Worm (Caenorhabditis elegans) whole organism, L2 larva: ENCODE data around the gene egrh-2.

Source experiments
- C34F6.9 ChIP-seq: fragments of 150-350 bp; optimal IDR thresholded peaks from 2 replicates; lab custom pipeline; 2014; ENCODE audit warnings: missing biosample characterization, missing genetic modification characterization
- F13H6.1 ChIP-seq: sonication (generic microtip); optimal IDR thresholded peaks from 2 replicates; lab custom pipeline; 2016; ENCODE audit warnings: missing genetic modification characterization, missing compliant biosample characterization
- Y55F3AM.14 ChIP-seq: fragments of 200-800 bp; sonication (Bioruptor generic); optimal IDR thresholded peaks from 2 replicates; lab custom pipeline; 2018; ENCODE audit warnings: mild to moderate bottlenecking, missing genetic modification characterization, missing compliant biosample characterization
- ZK546.5 ChIP-seq: sonication (generic microtip); optimal IDR thresholded peaks from 2 replicates; lab custom pipeline; 2017; ENCODE audit warnings: missing biosample characterization, missing genetic modification characterization
- aly-2 ChIP-seq: fragments of 150-350 bp; optimal IDR thresholded peaks from 2 replicates; lab custom pipeline; 2014; ENCODE audit warnings: missing biosample characterization, missing genetic modification characterization
- ama-1 ChIP-seq: fragments of 150-350 bp; optimal IDR thresholded peaks from 2 replicates; lab custom pipeline; 2018; ENCODE audit warnings: inconsistent platforms
- blmp-1 ChIP-seq: sonication (generic microtip); optimal IDR thresholded peaks from 2 replicates; lab custom pipeline; 2017; ENCODE audit warnings: missing genetic modification characterization, mild to moderate bottlenecking, missing compliant biosample characterization, antibody characterized with exemption, moderate library complexity; ENCODE audit not compliant: insufficient read depth
- ceh-16 ChIP-seq: fragments of 150-350 bp; optimal IDR thresholded peaks from 2 replicates; lab custom pipeline; 2014; ENCODE audit warnings: missing biosample characterization, missing genetic modification characterization
- ceh-82 ChIP-seq: fragments of 150-350 bp; optimal IDR thresholded peaks from 2 replicates; lab custom pipeline; 2014; ENCODE audit warnings: missing biosample characterization, missing genetic modification characterization
- crh-2 ChIP-seq: sonication (generic microtip); optimal IDR thresholded peaks from 2 replicates; lab custom pipeline; 2017; ENCODE audit warnings: missing biosample characterization, missing genetic modification characterization
- egl-27 ChIP-seq: sonication (generic microtip); optimal IDR thresholded peaks from 3 replicates; lab custom pipeline; 2017; ENCODE audit warnings: missing biosample characterization, missing genetic modification reagents, missing genetic modification characterization
- elt-1 ChIP-seq: fragments of 150-350 bp; optimal IDR thresholded peaks from 2 replicates; lab custom pipeline; 2014; ENCODE audit warnings: missing biosample characterization, missing genetic modification characterization
- elt-3 ChIP-seq: sonication (generic microtip); optimal IDR thresholded peaks from 2 replicates; lab custom pipeline; 2017; ENCODE audit warnings: missing biosample characterization, missing genetic modification characterization
- fos-1 ChIP-seq: fragments of 150-350 bp; optimal IDR thresholded peaks from 2 replicates; lab custom pipeline; 2014; ENCODE audit warnings: missing biosample characterization, missing genetic modification characterization
- gmeb-1 ChIP-seq: fragments of 150-350 bp; optimal IDR thresholded peaks from 2 replicates; lab custom pipeline; 2014; ENCODE audit warnings: missing biosample characterization, missing genetic modification characterization
- lin-39 ChIP-seq: fragments of 150-350 bp; optimal IDR thresholded peaks from 2 replicates; lab custom pipeline; 2014; ENCODE audit warnings: missing biosample characterization, missing genetic modification reagents, missing genetic modification characterization
- lsy-2 ChIP-seq, 2 experiments: fragments of 150-350 bp in 1 of 2; sonication (generic microtip) in 1 of 2; optimal IDR thresholded peaks; 2 replicates each; lab custom pipeline; 2014 to 2017; ENCODE audit warnings: missing biosample characterization in 2 of 2, missing genetic modification characterization in 2 of 2
- mbf-1 ChIP-seq: sonication (generic microtip); optimal IDR thresholded peaks from 2 replicates; lab custom pipeline; 2017; ENCODE audit warnings: missing biosample characterization, missing genetic modification characterization
- mdl-1 ChIP-seq, 2 experiments: fragments of 150-350 bp in 1 of 2; sonication (generic microtip) in 1 of 2; optimal IDR thresholded peaks; 2 replicates each; lab custom pipeline; 2017; ENCODE audit warnings: missing biosample characterization in 2 of 2, missing genetic modification characterization in 2 of 2
- nhr-11 ChIP-seq: fragments of 150-350 bp; optimal IDR thresholded peaks from 2 replicates; lab custom pipeline; 2014; ENCODE audit warnings: missing biosample characterization, missing genetic modification characterization
- nhr-12 ChIP-seq: fragments of 150-350 bp; optimal IDR thresholded peaks from 2 replicates; lab custom pipeline; 2014; ENCODE audit warnings: missing biosample characterization, missing genetic modification characterization
- nhr-129 ChIP-seq: fragments of 150-350 bp; optimal IDR thresholded peaks from 2 replicates; lab custom pipeline; 2014; ENCODE audit warnings: missing biosample characterization, missing genetic modification characterization
- nhr-237 ChIP-seq: fragments of 150-350 bp; optimal IDR thresholded peaks from 2 replicates; lab custom pipeline; 2014; ENCODE audit warnings: missing biosample characterization, missing genetic modification characterization
- nhr-25 ChIP-seq: fragments of 150-350 bp; sonication (generic microtip); optimal IDR thresholded peaks from 3 replicates; lab custom pipeline; 2014; ENCODE audit warnings: missing biosample characterization, missing genetic modification characterization
- nhr-6 ChIP-seq: fragments of 150-350 bp; optimal IDR thresholded peaks from 2 replicates; lab custom pipeline; 2014; ENCODE audit warnings: missing biosample characterization, missing genetic modification characterization
- nhr-77 ChIP-seq: fragments of 150-350 bp; optimal IDR thresholded peaks from 2 replicates; lab custom pipeline; 2014; ENCODE audit warnings: missing biosample characterization, missing genetic modification characterization
- sem-4 ChIP-seq: fragments of 150-350 bp; optimal IDR thresholded peaks from 2 replicates; lab custom pipeline; 2014; ENCODE audit warnings: missing biosample characterization, missing genetic modification reagents, missing genetic modification characterization
- skn-1 ChIP-seq: sonication (generic microtip); optimal IDR thresholded peaks from 2 replicates; lab custom pipeline; 2017; ENCODE audit warnings: missing biosample characterization, missing genetic modification characterization
- sma-3 ChIP-seq: sonication (generic microtip); optimal IDR thresholded peaks from 2 replicates; lab custom pipeline; 2016; ENCODE audit warnings: missing genetic modification reagents, missing genetic modification characterization, missing compliant biosample characterization
- sma-9 ChIP-seq, 2 experiments: fragments of 150-350 bp in 1 of 2; sonication (generic microtip) in 1 of 2; optimal IDR thresholded peaks; 2 replicates each; lab custom pipeline; 2014 to 2016; ENCODE audit warnings: missing genetic modification characterization in 2 of 2, mild to moderate bottlenecking in 1 of 2, missing biosample characterization in 1 of 2, missing compliant biosample characterization in 1 of 2, missing genetic modification reagents in 1 of 2, moderate library complexity in 1 of 2
- snpc-4 ChIP-seq: fragments of 150-350 bp; optimal IDR thresholded peaks from 2 replicates; lab custom pipeline; 2014; ENCODE audit warnings: missing biosample characterization, missing genetic modification characterization
- unc-55 ChIP-seq: fragments of 150-350 bp; sonication (generic microtip); optimal IDR thresholded peaks from 3 replicates; lab custom pipeline; 2014; ENCODE audit warnings: missing biosample characterization, missing genetic modification reagents, missing genetic modification characterization
- zag-1 ChIP-seq: fragments of 150-350 bp; optimal IDR thresholded peaks from 2 replicates; lab custom pipeline; 2014; ENCODE audit warnings: missing biosample characterization, missing genetic modification characterization
- ztf-1 ChIP-seq: fragments of 200-800 bp; sonication (Bioruptor generic); conservative IDR thresholded peaks from 2 replicates; pipeline ENCODE4 v1.3.6; 2022; ENCODE audit warnings: missing genetic modification characterization, missing compliant biosample characterization
- ztf-4 ChIP-seq: fragments of 150-350 bp; optimal IDR thresholded peaks from 2 replicates; lab custom pipeline; 2014; ENCODE audit warnings: missing biosample characterization, missing genetic modification characterization

The egrh-2 gene

ce11 chrIV:990352-990751 lies at the start of gene egrh-2:
Gene egrh-2, minus strand, starts transcription at chrIV:990452.
- no peak for TF ChIP-seq ceh-82
- no peak for TF ChIP-seq blmp-1 (tag; lab: Kevin White, UChicago)
- no peak for TF ChIP-seq nhr-237 (tag; lab: Kevin White, UChicago)

DNA sequence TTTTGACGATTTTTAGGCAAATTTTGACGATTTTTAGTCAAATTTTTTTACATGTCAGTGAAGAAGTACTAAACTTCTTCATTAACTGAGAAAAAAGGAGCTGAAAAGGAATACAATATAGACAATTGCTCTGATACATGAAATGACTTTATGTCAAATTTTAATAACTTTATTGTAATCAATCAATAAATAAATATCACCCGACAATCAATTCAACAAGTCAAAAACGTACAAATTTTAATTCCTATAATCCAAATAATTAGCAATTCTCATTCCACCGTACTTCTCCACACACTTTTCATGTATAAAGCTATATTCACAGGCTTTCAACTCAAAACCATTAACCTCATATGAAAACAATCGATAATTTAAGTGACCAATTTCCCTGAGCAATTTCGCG lies 48.3 kb upstream of the egrh-2 start:
- no peak for TF ChIP-seq elt-1 (tag; lab: Kevin White, UChicago)
- TF ChIP-seq zag-1 (tag; lab: Kevin White, UChicago), result no peak
- no peak for TF ChIP-seq Y55F3AM.14 (GFP tag; lab: Kevin White, UChicago)
- no peak for TF ChIP-seq skn-1
- TF ChIP-seq elt-3 (tag; lab: Kevin White, UChicago), result no peak
- no peak for TF ChIP-seq nhr-11 (tag; lab: Kevin White, UChicago)
- no peak for TF ChIP-seq nhr-77 (tag; lab: Kevin White, UChicago)
- no peak for TF ChIP-seq lsy-2 (tag; optimal IDR thresholded peaks at IDR 0.05; lab: Kevin White, UChicago)
- no peak for TF ChIP-seq sma-9 (GFP tag; optimal IDR thresholded peaks at IDR 0.05; lab: Kevin White, UChicago)
- no peak for TF ChIP-seq sma-9 (tag; optimal IDR thresholded peaks at IDR 0.05; lab: Kevin White, UChicago)
- TF ChIP-seq unc-55 (GFP tag; lab: Kevin White, UChicago), result no peak
- no peak for TF ChIP-seq mbf-1 (tag; lab: Kevin White, UChicago)
- no peak for TF ChIP-seq gmeb-1 (tag; lab: Kevin White, UChicago)
- no peak for TF ChIP-seq nhr-12 (tag; lab: Kevin White, UChicago)
- TF ChIP-seq snpc-4 (tag; lab: Kevin White, UChicago), result no peak
- TF ChIP-seq nhr-237 (tag; lab: Kevin White, UChicago), result no peak
- TF ChIP-seq ZK546.5 (tag; lab: Kevin White, UChicago), result no peak
- TF ChIP-seq mdl-1 (tag; optimal IDR thresholded peaks at IDR 0.05; lab: Kevin White, UChicago), result no peak
- no peak for TF ChIP-seq nhr-6 (tag; lab: Kevin White, UChicago)
- TF ChIP-seq, all 48 proteins: peak for 0

- TF ChIP-seq gmeb-1 (tag; lab: Kevin White, UChicago), result peak; percentile 20
- peak; percentile 3 for TF ChIP-seq sma-9 (GFP tag; optimal IDR thresholded peaks at IDR 0.05; lab: Kevin White, UChicago)
- TF ChIP-seq sma-9 (tag; optimal IDR thresholded peaks at IDR 0.05; lab: Kevin White, UChicago), result no peak
- peak; percentile 5 for TF ChIP-seq C34F6.9 (tag; lab: Kevin White, UChicago)
- no peak for TF ChIP-seq nhr-129 (tag; lab: Kevin White, UChicago)
- no peak for TF ChIP-seq mdl-1 (tag; optimal IDR thresholded peaks at IDR 0.05; lab: Kevin White, UChicago)
- TF ChIP-seq nhr-237 (tag; lab: Kevin White, UChicago), result no peak
- TF ChIP-seq unc-55 (GFP tag; lab: Kevin White, UChicago), result no peak
- peak; percentile 19 for TF ChIP-seq nhr-25
- TF ChIP-seq nhr-77 (tag; lab: Kevin White, UChicago), result no peak
- peak; percentile 52 for TF ChIP-seq crh-2
- peak; percentile 92 for TF ChIP-seq fos-1
- TF ChIP-seq zag-1 (tag; lab: Kevin White, UChicago), result no peak
- TF ChIP-seq lsy-2 (tag; optimal IDR thresholded peaks at IDR 0.05; lab: Kevin White, UChicago), result no peak
Observed at ce11 chrIV:1035108-1035507, 44.9 kb upstream of the egrh-2 start.

ce11 chrIV:1029939-1030338 lies 39.7 kb upstream of the egrh-2 start, which contains the start of gene abhd-14:
Gene abhd-14, minus strand, starts transcription at chrIV:1030039.
- TF ChIP-seq ztf-1 (GFP tag; lab: Robert Waterston, UW) (no peak), elt-3 (tag; lab: Kevin White, UChicago) (no peak), blmp-1 (tag; lab: Kevin White, UChicago) (no peak), nhr-25 (no peak), egl-27 (no peak), F13H6.1 (tag; lab: Kevin White, UChicago) (no peak), lin-39 (no peak), aly-2 (tag; lab: Kevin White, UChicago) (no peak), ztf-4 (no peak), ama-1 (no peak), snpc-4 (tag; lab: Kevin White, UChicago) (no peak), nhr-6 (tag; lab: Kevin White, UChicago) (no peak), ceh-16 (no peak), mdl-1 (tag; optimal IDR thresholded peaks at IDR 0.05; lab: Kevin White, UChicago) (no peak)
- TF ChIP-seq, all 48 proteins: peak for 0

DNA sequence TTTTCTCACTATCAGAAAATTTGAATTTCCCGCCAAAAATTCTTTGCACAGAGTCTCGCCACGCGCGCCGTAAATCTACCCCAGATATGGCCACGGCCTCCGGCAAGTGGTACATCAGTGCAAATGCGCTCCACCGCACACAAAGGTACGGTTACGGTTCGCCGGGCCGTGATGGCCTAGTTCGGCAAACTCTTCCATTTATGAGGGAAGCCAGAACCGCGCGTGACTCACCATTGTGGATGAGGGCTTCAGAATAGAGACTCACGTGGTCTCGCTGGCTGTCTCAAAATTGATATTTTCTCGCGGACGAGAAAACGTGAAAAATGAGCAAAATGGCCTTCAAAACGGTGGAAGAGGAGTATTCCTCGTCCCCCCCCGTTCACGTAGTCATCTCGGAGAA lies 29.5 kb upstream of the egrh-2 start:
- TF ChIP-seq blmp-1 (tag; lab: Kevin White, UChicago) (no peak), snpc-4 (tag; lab: Kevin White, UChicago) (no peak), nhr-237 (tag; lab: Kevin White, UChicago) (no peak), sma-3 (GFP tag; lab: Kevin White, UChicago) (no peak), sem-4 (no peak), ztf-4 (no peak)
